Worm (Caenorhabditis elegans) whole organism, L1 larva: Measurements from ENCODE around the gene srt-43.

Experiments used
- nhr-12 ChIP-seq: sonication (generic microtip); optimal IDR thresholded peaks from 2 replicates; lab custom pipeline; 2017; ENCODE audit warnings: missing biosample characterization, missing genetic modification characterization
- rnt-1 ChIP-seq: sonication (generic microtip); optimal IDR thresholded peaks from 2 replicates; lab custom pipeline; 2016; ENCODE audit warnings: mild to moderate bottlenecking, missing genetic modification characterization, moderate library complexity, missing compliant biosample characterization

ce11 chrV:12747856-12748255 lies 21.2 kb upstream of the srt-43 start, which contains the start of gene C15C8.5:
- TF ChIP-seq nhr-12 (no peak), rnt-1 (tag; lab: Kevin White, UChicago) (no peak)
